Worm (Caenorhabditis elegans) whole organism, late embryonic: ENCODE measurements around the gene D2023.1.

Experiments
- Y22D7AL.16 ChIP-seq: sonication (generic microtip); optimal IDR thresholded peaks from 2 replicates; lab custom pipeline; 2016; ENCODE audit warnings: missing genetic modification characterization, missing compliant biosample characterization
- ama-1 ChIP-seq: fragments of 150-350 bp; optimal IDR thresholded peaks from 2 replicates; lab custom pipeline; 2014
- ceh-6 ChIP-seq: fragments of 200-800 bp; sonication (Bioruptor generic); optimal IDR thresholded peaks from 2 replicates; lab custom pipeline; 2018; ENCODE audit warnings: mild to moderate bottlenecking, missing genetic modification characterization, missing compliant biosample characterization
- sox-4 ChIP-seq: sonication (generic microtip); optimal IDR thresholded peaks from 2 replicates; lab custom pipeline; 2017; ENCODE audit warnings: mild to moderate bottlenecking, missing genetic modification characterization, inconsistent platforms, missing compliant biosample characterization

- TF ChIP-seq sox-4 = no peak
- no peak for TF ChIP-seq ceh-6
- TF ChIP-seq ama-1 (lab: Kevin White, UChicago) = no peak
- no peak for TF ChIP-seq Y22D7AL.16 (tag; lab: Kevin White, UChicago)
These were observed 31.2 kb downstream of the D2023.1 start for ce11 chrV:11820551-11820950.
